Worm (Caenorhabditis elegans): ENCODE measurements around the gene C25F9.10.

Gene C25F9.10

ce11 chrV:19405276-19405815 is at the start of gene C25F9.10, which contains the start of gene C25F9.6:
Gene C25F9.10, plus strand, starts transcription at chrV:19405729.
Gene C25F9.6, minus strand, starts transcription at chrV:19405326.
- TF ChIP-seq elt-2 (tag; optimal IDR thresholded peaks at IDR 0.05), result peak; percentile 15
- TF ChIP-seq zag-1 (tag; optimal IDR thresholded peaks at IDR 0.05), result no peak
- no peak for TF ChIP-seq skn-1 (tag; optimal IDR thresholded peaks at IDR 0.05)
- TF ChIP-seq fkh-8 (tag; optimal IDR thresholded peaks at IDR 0.05), result no peak
- no peak for TF ChIP-seq unc-86 (tag; optimal IDR thresholded peaks at IDR 0.05)
- no peak for TF ChIP-seq blmp-1 (tag; optimal IDR thresholded peaks at IDR 0.05)
- peak in 1 of 3 experiments; percentile 35 for TF ChIP-seq dpl-1 (GFP tag; optimal IDR thresholded peaks at IDR 0.05)
- TF ChIP-seq sptf-1 (tag; optimal IDR thresholded peaks at IDR 0.05), result no peak
- no peak for TF ChIP-seq pax-3 (tag; optimal IDR thresholded peaks at IDR 0.05)
- TF ChIP-seq efl-1 (optimal IDR thresholded peaks at IDR 0.05), result no peak
- TF ChIP-seq efl-1 (GFP tag; optimal IDR thresholded peaks at IDR 0.05 in 1 of 2), result peak in 1 of 2 experiments; percentile 97
- TF ChIP-seq ceh-88 (GFP tag; IDR thresholded peaks at IDR 0.05), result no peak
- no peak for TF ChIP-seq lsy-2 (tag; optimal IDR thresholded peaks at IDR 0.05)
- TF ChIP-seq lin-35 (GFP tag; optimal IDR thresholded peaks at IDR 0.05), result peak in 1 of 2 experiments; percentile 72
- TF ChIP-seq swsn-7 (tag; optimal IDR thresholded peaks at IDR 0.05), result no peak
- no peak for TF ChIP-seq ceh-82 (tag; optimal IDR thresholded peaks at IDR 0.05)
- no peak for TF ChIP-seq C04F5.9 (tag; optimal IDR thresholded peaks at IDR 0.05)

- TF ChIP-seq nhr-71 (tag; optimal IDR thresholded peaks at IDR 0.05), result no peak
- no peak for TF ChIP-seq ces-1 (GFP tag; optimal IDR thresholded peaks at IDR 0.05)
- no peak for TF ChIP-seq unc-98 (GFP tag; IDR thresholded peaks at IDR 0.05)
- TF ChIP-seq aha-1 (tag; optimal IDR thresholded peaks at IDR 0.05), result no peak
- TF ChIP-seq pax-3 (tag; optimal IDR thresholded peaks at IDR 0.05), result no peak
- no peak for TF ChIP-seq fkh-4 (tag; optimal IDR thresholded peaks at IDR 0.05; ENCODE audit: borderline replicate concordance)
- no peak for TF ChIP-seq xbp-1 (tag; optimal IDR thresholded peaks at IDR 0.05)
- no peak for TF ChIP-seq mef-2 (tag; optimal IDR thresholded peaks at IDR 0.05)
- TF ChIP-seq hlh-17 (GFP tag; optimal IDR thresholded peaks at IDR 0.05; ENCODE audit: borderline replicate concordance), result no peak
- TF ChIP-seq nhr-76 (tag; optimal IDR thresholded peaks at IDR 0.05), result no peak
- TF ChIP-seq mep-1 (tag; optimal IDR thresholded peaks at IDR 0.05), result no peak
- no peak for TF ChIP-seq nhr-28 (tag; optimal IDR thresholded peaks at IDR 0.05)
Measured at ce11 chrV:19356717-19357116, 48.8 kb upstream of the C25F9.10 start.

- no peak for TF ChIP-seq nhr-76 (tag; optimal IDR thresholded peaks at IDR 0.05)
- TF ChIP-seq ceh-88 (GFP tag; IDR thresholded peaks at IDR 0.05), result no peak
- no peak for TF ChIP-seq isw-1 (GFP tag; IDR thresholded peaks at IDR 0.05)
- TF ChIP-seq C04F5.9 (tag; optimal IDR thresholded peaks at IDR 0.05), result no peak
- TF ChIP-seq snu-23 (GFP tag; optimal IDR thresholded peaks at IDR 0.05), result no peak
- no peak for TF ChIP-seq unc-62 (GFP tag; optimal IDR thresholded peaks at IDR 0.05)
- no peak for TF ChIP-seq aly-2 (tag; optimal IDR thresholded peaks at IDR 0.05)
- no peak for TF ChIP-seq zip-4 (GFP tag; optimal IDR thresholded peaks at IDR 0.05)
- no peak for TF ChIP-seq nhr-85 (tag)
- TF ChIP-seq ama-1 (optimal IDR thresholded peaks at IDR 0.05), result no peak
- no peak for TF ChIP-seq lin-35 (GFP tag; optimal IDR thresholded peaks at IDR 0.05)
- no peak for TF ChIP-seq hlh-17 (GFP tag; optimal IDR thresholded peaks at IDR 0.05; ENCODE audit: borderline replicate concordance)
Measured at ce11 chrV:19358039-19358438, 47.5 kb upstream of the C25F9.10 start.

DNA sequence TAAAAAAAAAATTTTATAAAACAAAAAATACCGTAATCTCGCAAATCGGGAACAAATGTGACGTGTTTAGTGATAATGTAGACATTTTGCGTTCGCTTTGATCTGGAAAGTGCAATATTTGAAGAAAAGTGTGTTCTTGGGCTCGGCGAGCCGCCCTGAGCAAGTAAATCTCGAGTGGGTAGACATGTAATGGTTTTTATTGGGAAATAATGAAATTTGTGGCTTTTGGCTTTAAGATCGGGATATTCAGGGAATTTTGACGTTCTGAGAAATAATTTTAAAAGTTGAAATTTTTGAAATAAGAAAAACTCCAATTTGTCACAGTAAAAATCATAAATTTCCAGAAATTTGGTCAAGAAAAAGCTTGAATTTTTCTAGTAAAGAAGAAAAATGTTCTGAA is 43.0 kb upstream of the C25F9.10 start, which contains the start of gene C14B4.2:
Gene C14B4.2, minus strand, starts transcription at position 101 of the 400 bp plus-strand sequence.
- TF ChIP-seq sup-37 (GFP tag; optimal IDR thresholded peaks at IDR 0.05), result no peak
- TF ChIP-seq blmp-1 (tag; optimal IDR thresholded peaks at IDR 0.05), result no peak
- TF ChIP-seq egl-13 (tag; optimal IDR thresholded peaks at IDR 0.05), result no peak
